Fruit fly (Drosophila melanogaster) whole organism, embryonic: Measurements from ENCODE around the gene CG43338.

Experiments used
- ATbp ChIP-seq: fragments of 200-800 bp; sonication (Bioruptor generic); optimal IDR thresholded peaks from 2 replicates; lab custom pipeline; 2017; ENCODE audit warnings: missing biosample characterization, mild to moderate bottlenecking, missing genetic modification characterization, missing genetic modification reagents
- BEAF-32 ChIP-seq: fragments of 200-800 bp; sonication (Bioruptor generic); optimal IDR thresholded peaks from 3 replicates; lab custom pipeline; 2017; ENCODE audit warnings: missing biosample characterization, missing genetic modification characterization, mild to moderate bottlenecking, moderate library complexity, missing genetic modification reagents
- Blimp-1 ChIP-seq: fragments of 200-800 bp; sonication (Bioruptor generic); optimal IDR thresholded peaks from 3 replicates; lab custom pipeline; 2018; ENCODE audit warnings: missing biosample characterization, missing genetic modification characterization, mild to moderate bottlenecking, moderate library complexity, missing genetic modification reagents
- Bteb2 ChIP-seq: fragments of 200-800 bp; sonication (Bioruptor generic); optimal IDR thresholded peaks from 2 replicates; lab custom pipeline; 2016; ENCODE audit warnings: missing biosample characterization, missing genetic modification characterization
- CG1024 ChIP-seq: fragments of 200-800 bp; sonication (Bioruptor generic); IDR thresholded peaks from 2 replicates; pipeline ENCODE4 v1.3.6; 2022; ENCODE audit warnings: missing biosample characterization, missing genetic modification characterization
- CG12299 ChIP-seq: fragments of 200-800 bp; sonication (Bioruptor generic); optimal IDR thresholded peaks from 2 replicates; lab custom pipeline; 2018; ENCODE audit warnings: missing biosample characterization, mild to moderate bottlenecking, missing genetic modification characterization
- CG12659 ChIP-seq: fragments of 200-800 bp; sonication (Bioruptor generic); optimal IDR thresholded peaks from 3 replicates; lab custom pipeline; 2017; ENCODE audit warnings: mild to moderate bottlenecking, missing biosample characterization, missing genetic modification reagents, missing genetic modification characterization
- CG15479 ChIP-seq: fragments of 200-800 bp; sonication (Bioruptor generic); optimal IDR thresholded peaks from 3 replicates; lab custom pipeline; 2019; ENCODE audit warnings: missing biosample characterization, mild to moderate bottlenecking, missing genetic modification characterization, moderate library complexity
- CG17186 ChIP-seq: fragments of 200-800 bp; sonication (Bioruptor generic); optimal IDR thresholded peaks from 3 replicates; lab custom pipeline; 2017; ENCODE audit warnings: missing biosample characterization, missing genetic modification reagents, missing genetic modification characterization
- CG17328 ChIP-seq: fragments of 200-800 bp; sonication (Bioruptor generic); IDR thresholded peaks from 2 replicates; pipeline ENCODE4 v1.3.6; 2022; ENCODE audit warnings: missing biosample characterization, missing genetic modification characterization
- CG17829 ChIP-seq: fragments of 200-800 bp; optimal IDR thresholded peaks from 2 replicates; lab custom pipeline; 2019; ENCODE audit warnings: missing biosample characterization, mild to moderate bottlenecking, missing genetic modification characterization, moderate library complexity
- CG2875 ChIP-seq: fragments of 200-800 bp; sonication (Bioruptor generic); optimal IDR thresholded peaks from 2 replicates; lab custom pipeline; 2017; ENCODE audit warnings: missing biosample characterization, mild to moderate bottlenecking, missing genetic modification characterization, missing genetic modification reagents
- CG32532 ChIP-seq: fragments of 200-800 bp; sonication (Bioruptor generic); IDR thresholded peaks from 2 replicates; pipeline ENCODE4 v1.3.6; 2022; ENCODE audit warnings: missing biosample characterization, missing genetic modification characterization
- CG4424 ChIP-seq: fragments of 200-800 bp; sonication (Bioruptor generic); optimal IDR thresholded peaks from 3 replicates; lab custom pipeline; 2016; ENCODE audit warnings: missing biosample characterization, missing genetic modification characterization
- CG4820 ChIP-seq: fragments of 200-800 bp; sonication (Bioruptor generic); optimal IDR thresholded peaks from 3 replicates; lab custom pipeline; 2016; ENCODE audit warnings: missing biosample characterization, missing genetic modification characterization
- CG5180 ChIP-seq: fragments of 200-800 bp; sonication (Bioruptor generic); optimal IDR thresholded peaks from 3 replicates; lab custom pipeline; 2017; ENCODE audit warnings: missing biosample characterization, missing genetic modification characterization, mild to moderate bottlenecking, moderate library complexity, missing genetic modification reagents
- CG6765 ChIP-seq: fragments of 200-800 bp; sonication (Bioruptor generic); optimal IDR thresholded peaks from 3 replicates; lab custom pipeline; 2017; ENCODE audit warnings: missing biosample characterization, mild to moderate bottlenecking, missing genetic modification characterization
- CG7357 ChIP-seq: fragments of 200-800 bp; sonication (Bioruptor generic); IDR thresholded peaks from 3 replicates; pipeline ENCODE4 v1.3.6; 2022; ENCODE audit warnings: missing biosample characterization, missing genetic modification characterization
- CG7839 ChIP-seq: fragments of 200-800 bp; sonication (Bioruptor generic); optimal IDR thresholded peaks from 3 replicates; lab custom pipeline; 2018; ENCODE audit warnings: missing biosample characterization, mild to moderate bottlenecking, missing genetic modification characterization, moderate library complexity
- CG8089 ChIP-seq: fragments of 200-800 bp; sonication (Bioruptor generic); optimal IDR thresholded peaks from 3 replicates; lab custom pipeline; 2016; ENCODE audit warnings: missing biosample characterization, missing genetic modification characterization
- Camta ChIP-seq: fragments of 200-800 bp; sonication (Bioruptor generic); optimal IDR thresholded peaks from 2 replicates; lab custom pipeline; 2016; ENCODE audit warnings: missing biosample characterization, missing genetic modification characterization
- Doc3 ChIP-seq: fragments of 200-800 bp; sonication (Bioruptor generic); IDR thresholded peaks from 3 replicates; pipeline ENCODE4 v1.3.6; 2022; ENCODE audit warnings: missing biosample characterization, missing genetic modification characterization; ENCODE audit not compliant: partially characterized antibody
- E2f1 ChIP-seq: fragments of 200-800 bp; sonication (Bioruptor generic); IDR thresholded peaks from 2 replicates; pipeline ENCODE4 v1.3.6; 2022; ENCODE audit warnings: missing biosample characterization, missing genetic modification characterization
- GATAe ChIP-seq: fragments of 200-800 bp; sonication (Bioruptor generic); conservative IDR thresholded peaks from 2 replicates; pipeline ENCODE4 v1.3.6; 2022; ENCODE audit warnings: missing biosample characterization, missing genetic modification characterization
- HLHmδ ChIP-seq: fragments of 200-800 bp; sonication (Bioruptor generic); optimal IDR thresholded peaks from 2 replicates; lab custom pipeline; 2018; ENCODE audit warnings: missing biosample characterization, mild to moderate bottlenecking, missing genetic modification characterization, moderate library complexity
- MTF-1 ChIP-seq: fragments of 200-800 bp; sonication (Bioruptor generic); optimal IDR thresholded peaks from 2 replicates; lab custom pipeline; 2018; ENCODE audit warnings: missing biosample characterization, mild to moderate bottlenecking, missing genetic modification characterization, borderline replicate concordance
- NFAT ChIP-seq: fragments of 200-800 bp; sonication (Bioruptor generic); IDR thresholded peaks from 2 replicates; pipeline ENCODE4 v1.3.6; 2022; ENCODE audit warnings: missing biosample characterization, missing genetic modification characterization
- Rx ChIP-seq: fragments of 200-800 bp; sonication (Bioruptor generic); IDR thresholded peaks from 2 replicates; pipeline ENCODE4 v1.3.6; 2022; ENCODE audit warnings: missing biosample characterization, missing genetic modification characterization
- Xbp1 ChIP-seq: fragments of 200-800 bp; sonication (Bioruptor generic); optimal IDR thresholded peaks from 3 replicates; lab custom pipeline; 2016; ENCODE audit warnings: missing biosample characterization, mild to moderate bottlenecking, missing genetic modification characterization
- ab ChIP-seq: fragments of 200-800 bp; sonication (Bioruptor generic); optimal IDR thresholded peaks from 2 replicates; lab custom pipeline; 2016; ENCODE audit warnings: missing biosample characterization, missing genetic modification characterization
- ac ChIP-seq: fragments of 200-800 bp; sonication (Bioruptor generic); optimal IDR thresholded peaks from 3 replicates; lab custom pipeline; 2017; ENCODE audit warnings: missing biosample characterization, mild to moderate bottlenecking, missing genetic modification characterization
- cad ChIP-seq: fragments of >200 bp; optimal IDR thresholded peaks from 2 replicates; lab custom pipeline; 2017; ENCODE audit warnings: missing biosample characterization, missing genetic modification characterization
- cg ChIP-seq: fragments of 200-800 bp; sonication (Bioruptor generic); optimal IDR thresholded peaks from 3 replicates; lab custom pipeline; 2019; ENCODE audit warnings: missing biosample characterization, mild to moderate bottlenecking, missing genetic modification characterization, moderate library complexity
- chn ChIP-seq: fragments of 200-800 bp; sonication (Bioruptor generic); optimal IDR thresholded peaks from 2 replicates; lab custom pipeline; 2016; ENCODE audit warnings: missing biosample characterization, missing genetic modification characterization
- ci ChIP-seq: fragments of 200-800 bp; sonication (Bioruptor generic); IDR thresholded peaks from 3 replicates; pipeline ENCODE4 v1.3.6; 2022; ENCODE audit warnings: missing biosample characterization, missing genetic modification characterization
- croc ChIP-seq: fragments of 200-800 bp; sonication (Bioruptor generic); conservative IDR thresholded peaks from 3 replicates; pipeline ENCODE4 v1.3.6; 2022; ENCODE audit warnings: missing biosample characterization, missing genetic modification characterization
- grau ChIP-seq: fragments of 200-800 bp; optimal IDR thresholded peaks from 3 replicates; lab custom pipeline; 2019; ENCODE audit warnings: missing biosample characterization, mild to moderate bottlenecking, missing genetic modification characterization, moderate library complexity
- gsb-n ChIP-seq: fragments of 200-800 bp; sonication (Bioruptor generic); optimal IDR thresholded peaks from 3 replicates; lab custom pipeline; 2018; ENCODE audit warnings: missing biosample characterization, mild to moderate bottlenecking, missing genetic modification characterization
- hb ChIP-seq: fragments of 200-800 bp; sonication (Bioruptor generic); IDR thresholded peaks from 3 replicates; pipeline ENCODE4 v1.3.6; 2022; ENCODE audit warnings: missing biosample characterization, missing genetic modification characterization; ENCODE audit not compliant: partially characterized antibody
- insv ChIP-seq, 2 experiments: fragments of 200-800 bp; sonication (Bioruptor generic); optimal IDR thresholded peaks; 3 replicates each; lab custom pipeline; 2016 to 2018; ENCODE audit warnings: missing biosample characterization in 2 of 2, missing genetic modification characterization in 2 of 2
- nerfin-2 ChIP-seq: fragments of 200-800 bp; sonication (Bioruptor generic); IDR thresholded peaks from 2 replicates; pipeline ENCODE4 v1.3.6; 2022; ENCODE audit warnings: missing biosample characterization, missing genetic modification characterization; ENCODE audit not compliant: partially characterized antibody
- oc ChIP-seq: fragments of 200-800 bp; sonication (Bioruptor generic); optimal IDR thresholded peaks from 2 replicates; lab custom pipeline; 2018; ENCODE audit warnings: missing biosample characterization, mild to moderate bottlenecking, missing genetic modification characterization, moderate library complexity
- pho ChIP-seq: fragments of 200-800 bp; sonication (Bioruptor generic); optimal IDR thresholded peaks from 2 replicates; lab custom pipeline; 2016; ENCODE audit warnings: missing biosample characterization, missing genetic modification characterization
- so ChIP-seq: fragments of 200-800 bp; sonication (Bioruptor generic); IDR thresholded peaks from 3 replicates; pipeline ENCODE4 v1.3.6; 2022; ENCODE audit warnings: missing biosample characterization, missing genetic modification characterization
- sr ChIP-seq: fragments of 200-800 bp; sonication (Bioruptor generic); IDR thresholded peaks from 3 replicates; pipeline ENCODE4 v1.3.6; 2022; ENCODE audit warnings: missing biosample characterization, missing genetic modification characterization
- tin ChIP-seq: fragments of 200-800 bp; sonication (Bioruptor generic); optimal IDR thresholded peaks from 3 replicates; lab custom pipeline; 2016; ENCODE audit warnings: missing biosample characterization, missing genetic modification characterization
- tll ChIP-seq, 2 experiments: fragments of 200-800 bp in 1 of 2; fragments of >200 bp in 1 of 2; sonication (Bioruptor generic) in 1 of 2; optimal IDR thresholded peaks; 2 replicates each; lab custom pipeline; 2017 to 2019; ENCODE audit warnings: missing biosample characterization in 2 of 2, missing genetic modification characterization in 2 of 2, mild to moderate bottlenecking in 1 of 2, moderate library complexity in 1 of 2
- zfh1 ChIP-seq: fragments of 200-800 bp; sonication (Bioruptor generic); IDR thresholded peaks from 3 replicates; pipeline ENCODE4 v1.3.6; 2022; ENCODE audit warnings: missing biosample characterization, missing genetic modification characterization

CG43338 gene

dm6 chr2L:18621357-18622211 is 49.5 kb downstream of the CG43338 start:
- TF ChIP-seq insv (GFP tag; optimal IDR thresholded peaks at IDR 0.05; lab: Kevin White, UChicago) (no peak), CG6765 (peak; percentile 77), CG4424 (GFP tag; lab: Kevin White, UChicago) (peak; percentile 81), nerfin-2 (no peak), chn (GFP tag; lab: Kevin White, UChicago) (peak; percentile 49), Xbp1 (peak; percentile 79), ci (GFP tag; lab: Robert Waterston, UW) (peak; percentile 79), Blimp-1 (GFP tag; lab: Kevin White, UChicago) (peak; percentile 83), CG32532 (GFP tag; lab: Robert Waterston, UW) (peak; percentile 82), CG17186 (GFP tag; lab: Kevin White, UChicago) (no peak), Rx (GFP tag; lab: Robert Waterston, UW) (0 out of 2 replicates have a peak, but pooled peaks have one; percentile 20), CG12299 (peak; percentile 63), ATbp (peak; percentile 28), sr (GFP tag; lab: Robert Waterston, UW) (no peak), CG17829 (tag; lab: Kevin White, UChicago) (peak; percentile 80), CG8089 (GFP tag; lab: Kevin White, UChicago) (no peak), grau (peak; percentile 86), CG7357 (GFP tag; lab: Robert Waterston, UW) (peak; percentile 62; the same call in 2 of the 3 replicates), E2f1 (GFP tag; lab: Robert Waterston, UW) (peak; percentile 78), so (GFP tag; lab: Robert Waterston, UW) (peak; percentile 64; the same call in 1 of the 3 replicates), tll (GFP tag; optimal IDR thresholded peaks at IDR 0.05; lab: Kevin White, UChicago) (no peak), Doc3 (GFP tag; lab: Robert Waterston, UW) (no peak), NFAT (GFP tag; lab: Robert Waterston, UW) (peak; percentile 10; the same call in 1 of the 2 replicates), zfh1 (GFP tag; lab: Robert Waterston, UW) (peak; percentile 69; the same call in 1 of the 3 replicates), CG17328 (GFP tag; lab: Robert Waterston, UW) (peak; percentile 77), CG12659 (peak; percentile 75), croc (GFP tag; lab: Robert Waterston, UW) (peak; percentile 44; the same call in 2 of the 3 replicates), BEAF-32 (GFP tag; lab: Kevin White, UChicago) (no peak), GATAe (GFP tag; lab: Robert Waterston, UW) (peak; percentile 88), CG7839 (tag; lab: Kevin White, UChicago) (peak; percentile 90), Camta (peak; percentile 26), tin (GFP tag; lab: Kevin White, UChicago) (peak; percentile 63), hb (GFP tag; lab: Robert Waterston, UW) (no peak), CG5180 (GFP tag; lab: Kevin White, UChicago) (peak; percentile 38), gsb-n (tag; lab: Kevin White, UChicago) (peak; percentile 69), ac (GFP tag; lab: Kevin White, UChicago) (no peak), ab (GFP tag; lab: Kevin White, UChicago) (no peak), MTF-1 (GFP tag; lab: Kevin White, UChicago) (peak; percentile 25), cad (GFP tag; lab: Kevin White, UChicago) (no peak), HLHmδ (GFP tag; lab: Kevin White, UChicago) (no peak), oc (tag; lab: Kevin White, UChicago) (peak; percentile 56), CG1024 (GFP tag; lab: Robert Waterston, UW) (no peak), cg (no peak), CG2875 (GFP tag; lab: Kevin White, UChicago) (peak; percentile 32), CG4820 (GFP tag; lab: Kevin White, UChicago) (peak; percentile 72), Bteb2 (GFP tag; lab: Kevin White, UChicago) (peak; percentile 38), pho (peak; percentile 80), CG15479 (GFP tag; lab: Kevin White, UChicago) (no peak)
